Fruit fly (Drosophila melanogaster): Measurements from ENCODE around the gene Rbfox1.

Gene Rbfox1

DNA sequence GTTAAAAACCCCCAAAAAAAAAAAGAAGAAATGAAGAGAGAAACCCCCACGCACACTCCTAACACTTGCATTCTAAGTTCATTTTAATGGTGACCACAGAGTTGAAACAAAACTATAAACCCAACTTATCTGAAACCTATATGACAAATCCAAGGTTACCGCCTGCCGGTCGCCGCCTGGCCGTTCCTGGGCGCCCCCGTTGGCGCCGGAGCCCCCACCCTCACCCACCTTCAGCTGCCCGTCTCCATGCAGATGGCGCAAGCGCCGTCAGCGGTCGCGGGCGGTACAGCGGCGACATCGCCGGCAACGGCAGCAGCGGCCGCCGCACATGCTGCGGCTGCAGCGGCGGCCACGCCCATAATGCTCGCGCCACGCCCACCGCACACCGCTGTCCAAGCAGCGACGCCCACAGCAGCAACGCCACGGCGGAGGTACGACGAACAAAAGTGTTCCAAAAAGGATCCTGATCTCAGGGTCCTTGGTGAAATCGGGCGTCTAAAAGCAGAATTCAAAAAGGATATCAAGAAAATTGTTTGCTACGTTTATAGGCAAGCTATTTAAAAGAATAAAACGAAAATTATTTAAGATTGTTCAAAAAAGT lies 100.6 kb downstream of the Rbfox1 start:
- TF ChIP-seq CG17801 (GFP tag; optimal IDR thresholded peaks at IDR 0.05; ENCODE audit: partially characterized antibody), result no peak

DNA sequence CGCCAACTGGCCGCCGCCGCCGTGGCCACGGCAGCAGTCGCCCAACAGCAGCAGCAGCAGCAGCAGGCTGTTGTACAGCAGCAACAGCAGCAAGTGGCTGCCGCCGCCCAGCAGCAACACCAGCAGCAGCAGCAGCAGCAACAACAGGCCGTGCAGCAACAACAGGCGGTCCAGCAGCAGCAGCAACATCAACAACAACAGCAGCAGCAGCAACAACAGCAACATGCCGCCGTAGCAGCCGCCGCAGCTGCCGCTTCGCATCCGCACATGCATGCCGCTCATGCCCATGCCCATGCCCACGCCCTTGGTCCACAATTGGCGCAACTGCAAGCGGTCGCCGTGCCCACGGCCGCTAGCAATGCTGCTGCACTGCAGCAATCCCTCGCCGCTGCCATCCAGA lies 103.8 kb downstream of the Rbfox1 start:
- TF ChIP-seq CG17801 (GFP tag; optimal IDR thresholded peaks at IDR 0.05; ENCODE audit: partially characterized antibody), result no peak

DNA sequence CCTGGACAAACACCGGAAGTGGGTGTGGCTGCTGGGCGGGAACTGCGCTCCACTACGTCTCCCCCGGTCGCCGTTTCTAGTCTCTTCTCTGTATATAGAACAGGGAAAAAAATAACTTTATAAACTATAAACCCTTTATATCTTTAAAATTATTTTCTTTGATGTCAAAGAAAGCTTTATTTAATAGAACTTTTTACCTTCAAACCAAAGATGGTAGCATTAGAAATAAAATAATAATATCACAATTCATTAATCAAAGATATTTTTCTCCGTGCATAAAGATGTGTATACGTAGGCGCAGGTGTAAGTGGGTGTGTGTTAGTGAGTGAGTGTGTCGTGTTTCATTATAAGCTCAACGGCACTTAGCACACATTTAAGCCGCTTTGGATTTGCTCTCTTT lies 118.3 kb downstream of the Rbfox1 start:
- no peak for TF ChIP-seq CG17801 (GFP tag; optimal IDR thresholded peaks at IDR 0.05; ENCODE audit: partially characterized antibody)

DNA sequence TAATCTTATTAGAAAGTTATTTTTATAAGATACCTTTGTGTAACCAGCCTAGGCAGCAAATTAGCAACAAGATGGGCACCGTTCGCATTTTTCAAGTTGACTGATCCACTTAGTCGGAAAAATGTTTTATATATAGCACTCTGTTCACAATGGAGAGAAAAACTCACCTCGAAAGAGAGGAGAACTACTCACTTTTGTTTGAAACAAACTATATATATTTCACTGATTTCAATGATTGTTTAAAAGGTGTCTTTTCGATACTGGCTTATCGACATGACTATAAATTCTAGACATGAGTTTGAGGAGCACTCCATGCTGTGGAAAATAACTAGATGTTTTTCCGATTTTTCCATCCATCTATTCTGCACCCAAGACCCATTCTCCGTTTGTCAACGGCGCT lies 142.3 kb downstream of the Rbfox1 start, which contains the start of gene CG42521:
Gene CG42521 (minus strand): TSS at position 101 of the 400 bp plus-strand sequence.
- no peak for TF ChIP-seq CG17801 (GFP tag; optimal IDR thresholded peaks at IDR 0.05; ENCODE audit: partially characterized antibody)

DNA sequence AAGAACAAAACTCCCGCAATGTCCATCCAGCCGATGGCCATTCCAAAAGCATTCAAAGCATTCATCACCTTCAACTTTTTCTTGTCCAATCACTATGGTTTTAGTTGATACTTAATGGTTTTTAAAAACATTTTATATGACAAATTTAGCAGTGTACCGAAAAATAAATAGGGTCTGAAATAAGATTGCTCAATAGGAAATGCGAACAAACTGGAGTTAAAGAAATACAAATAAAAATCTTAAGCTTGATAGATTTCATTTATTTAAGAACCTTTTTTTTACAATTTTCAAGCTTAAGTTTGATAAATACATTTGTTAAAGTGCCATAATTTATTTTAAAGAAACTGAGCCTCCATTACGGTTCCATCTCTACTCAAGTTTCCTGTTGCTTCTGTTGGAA lies 144.3 kb downstream of the Rbfox1 start, which contains the start of gene CG43127:
Gene CG43127 (minus strand): TSS at position 101 of the 400 bp plus-strand sequence.
- no peak for TF ChIP-seq CG17801 (GFP tag; optimal IDR thresholded peaks at IDR 0.05; ENCODE audit: partially characterized antibody)

DNA sequence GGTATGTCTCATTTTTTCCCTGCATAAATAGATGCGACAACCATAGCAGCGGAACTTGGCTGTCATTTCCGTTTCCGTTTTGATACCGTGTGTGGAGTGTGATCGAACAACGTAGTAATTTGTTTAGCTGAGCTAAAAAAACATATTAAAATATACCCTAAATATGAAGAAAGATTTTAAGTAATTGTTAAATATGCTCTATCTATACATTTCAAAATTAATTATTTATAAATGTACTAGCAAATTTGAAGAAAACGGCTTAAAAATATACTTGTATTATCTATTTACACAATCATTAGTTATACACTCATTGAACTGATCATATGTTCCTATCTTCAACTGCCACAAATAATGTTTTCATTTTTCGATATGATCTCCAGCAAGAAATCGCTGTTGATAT lies 145.0 kb downstream of the Rbfox1 start, which contains the start of gene CG34238:
Gene CG34238 (plus strand): TSS at position 301 of the 400 bp plus-strand sequence.
- no peak for TF ChIP-seq CG17801 (GFP tag; optimal IDR thresholded peaks at IDR 0.05; ENCODE audit: partially characterized antibody)

DNA sequence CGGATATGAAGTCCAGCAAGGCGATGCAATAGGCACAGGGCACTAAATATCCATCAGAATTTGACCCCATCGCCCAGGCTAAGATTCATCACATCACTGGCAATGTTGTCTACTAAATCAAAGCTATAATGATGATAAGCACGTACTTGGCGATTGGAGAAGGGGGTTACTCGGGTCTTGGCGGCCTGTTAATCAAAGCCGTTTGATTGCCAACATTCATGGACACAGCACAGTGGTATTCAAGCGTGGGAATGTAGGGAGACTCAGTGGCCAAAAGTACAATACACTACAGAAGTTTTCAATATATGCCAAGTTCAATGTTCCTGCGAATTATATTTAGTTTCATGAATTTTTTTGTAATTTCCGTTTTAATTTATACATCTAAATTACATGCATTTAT lies 147.2 kb downstream of the Rbfox1 start, which contains the start of gene CG14151:
Gene CG14151 (minus strand): TSS at position 101 of the 400 bp plus-strand sequence.
- no peak for TF ChIP-seq CG17801 (GFP tag; optimal IDR thresholded peaks at IDR 0.05; ENCODE audit: partially characterized antibody)

DNA sequence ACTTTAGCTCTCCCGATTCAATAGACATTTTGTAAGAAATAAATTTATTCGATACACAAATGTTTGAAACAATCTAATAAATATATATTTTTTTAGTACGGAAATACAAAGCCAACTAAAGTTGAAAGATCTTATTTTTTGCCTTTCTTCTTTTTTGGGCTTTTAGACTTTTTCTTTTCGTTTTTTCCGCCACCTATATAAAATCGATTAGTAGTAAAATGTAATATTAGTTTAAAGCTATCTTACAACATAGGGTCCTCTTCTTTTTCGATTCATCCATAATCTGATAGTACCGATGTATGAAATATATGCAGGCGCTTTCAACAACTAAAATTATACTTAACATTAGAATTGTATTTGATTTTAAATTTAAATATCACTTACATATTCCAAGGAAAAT lies 148.8 kb downstream of the Rbfox1 start, which contains the start of gene CG42536:
Gene CG42536 (minus strand): TSS at position 101 of the 400 bp plus-strand sequence.
- TF ChIP-seq CG17801 (GFP tag; optimal IDR thresholded peaks at IDR 0.05; ENCODE audit: partially characterized antibody), result no peak

DNA sequence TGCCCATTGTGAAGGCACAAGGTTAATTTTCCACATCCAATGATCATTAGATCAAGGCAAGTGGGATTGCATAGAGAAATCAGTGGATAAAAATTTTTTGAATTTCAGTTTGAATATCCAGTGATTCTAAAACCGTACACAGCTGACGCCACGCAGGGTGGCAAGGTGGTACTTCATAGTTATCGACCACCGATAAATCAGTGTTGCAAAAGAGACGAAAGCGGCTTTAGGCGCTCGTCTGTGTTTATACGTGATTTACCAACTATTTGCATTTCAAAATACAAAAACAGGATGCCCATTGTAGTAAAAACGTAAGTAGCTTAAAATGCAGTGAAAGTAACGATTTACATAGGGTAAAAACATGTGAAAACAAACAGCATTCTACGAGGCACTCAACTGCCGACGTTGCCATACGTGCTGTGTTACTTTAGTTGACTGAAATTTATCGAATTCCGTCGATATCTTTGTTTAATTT lies 149.7 kb downstream of the Rbfox1 start, which contains the start of the genes CG42535, CG34001 and hay:
Gene CG42535 (minus strand): TSS at position 51 of the 475 bp plus-strand sequence.
Gene CG34001 (plus strand): TSS at position 195 of the 475 bp plus-strand sequence.
Gene hay (plus strand): TSS at position 195 of the 475 bp plus-strand sequence.
- no peak for TF ChIP-seq CG17801 (GFP tag; optimal IDR thresholded peaks at IDR 0.05; ENCODE audit: partially characterized antibody)

DNA sequence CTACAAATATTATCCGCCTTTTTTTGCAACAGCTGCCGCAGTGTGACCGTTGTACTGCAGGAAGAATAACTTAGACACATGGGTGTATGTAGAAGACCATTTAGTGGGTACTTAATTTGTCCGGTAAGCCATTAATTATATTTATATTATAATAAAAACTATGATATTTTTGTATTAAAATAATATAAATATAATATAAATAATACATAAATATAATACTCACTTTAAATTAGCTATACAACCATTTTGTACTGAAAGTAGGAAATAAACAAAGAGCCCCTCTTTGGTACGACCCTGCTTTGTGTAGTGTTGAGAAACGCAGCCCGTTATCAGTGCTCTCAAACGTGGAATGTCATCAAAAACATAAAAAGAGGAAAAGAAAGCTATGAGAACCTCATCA lies 156.6 kb downstream of the Rbfox1 start, which contains the start of gene Cnep1r2:
Gene Cnep1r2 (plus strand): TSS at position 328 of the 400 bp plus-strand sequence.
- TF ChIP-seq CG17801 (GFP tag; optimal IDR thresholded peaks at IDR 0.05; ENCODE audit: partially characterized antibody), result peak; percentile 96

DNA sequence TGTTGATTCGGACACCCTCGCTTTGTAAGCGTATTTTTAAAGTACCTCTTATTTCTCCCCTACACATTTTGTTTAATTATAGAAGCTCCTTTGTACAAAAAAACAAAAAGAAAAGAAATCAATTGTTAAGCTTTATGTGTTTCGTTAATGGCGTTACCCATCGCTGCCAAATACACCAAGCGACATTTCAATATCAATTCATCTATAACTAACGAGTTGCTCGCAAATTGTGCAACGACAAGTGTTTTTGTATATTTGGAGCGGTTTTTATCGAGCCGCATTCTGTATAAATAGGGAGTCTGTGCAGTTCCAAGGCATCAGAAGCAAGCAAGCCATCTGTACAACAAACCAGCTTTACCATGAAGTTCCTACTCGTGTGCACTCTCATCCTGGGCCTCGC lies 158.2 kb downstream of the Rbfox1 start, which contains the start of gene CG18628:
Gene CG18628 (plus strand): TSS at position 301 of the 400 bp plus-strand sequence.
- no peak for TF ChIP-seq CG17801 (GFP tag; optimal IDR thresholded peaks at IDR 0.05; ENCODE audit: partially characterized antibody)

DNA sequence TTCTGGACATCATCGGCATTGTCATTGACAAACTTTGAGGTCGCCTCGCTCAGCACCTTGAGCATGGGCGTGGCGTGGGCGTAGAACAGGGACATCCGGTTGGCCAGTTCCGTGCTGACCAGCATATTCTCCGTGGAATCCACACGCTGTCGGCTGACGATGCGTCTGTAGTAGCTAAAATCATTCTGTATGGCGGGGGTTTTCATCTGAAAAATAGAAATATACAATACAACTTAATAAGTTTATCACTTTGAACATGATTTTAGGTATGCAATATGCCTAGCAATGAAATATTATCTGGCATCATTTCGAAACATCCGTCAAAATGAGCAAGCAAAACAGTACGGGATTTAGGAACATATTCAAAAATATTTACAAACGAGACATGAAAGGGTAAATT lies 160.4 kb downstream of the Rbfox1 start, which contains the start of gene CG14154:
Gene CG14154 (plus strand): TSS at position 301 of the 400 bp plus-strand sequence.
- no peak for TF ChIP-seq CG17801 (GFP tag; optimal IDR thresholded peaks at IDR 0.05; ENCODE audit: partially characterized antibody)

DNA sequence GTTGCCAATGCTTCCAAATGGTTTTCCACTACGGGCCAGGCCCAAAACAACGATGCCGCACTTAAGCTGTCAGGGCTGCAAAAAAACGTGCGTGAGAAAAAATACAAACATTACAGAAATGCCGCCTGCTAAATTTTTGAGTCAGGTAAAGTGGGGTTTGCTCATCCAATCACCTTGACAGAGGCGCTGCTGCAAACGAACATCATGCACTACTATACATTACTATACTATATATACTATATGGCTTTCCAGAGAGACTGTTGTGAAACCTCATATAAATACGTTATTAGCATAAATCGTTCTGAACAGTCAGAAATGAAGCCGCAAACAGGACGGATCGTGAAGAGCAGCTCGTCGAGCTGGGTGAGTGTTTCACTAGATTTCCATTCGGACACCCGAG lies 162.0 kb downstream of the Rbfox1 start, which contains the start of gene CG14153:
Gene CG14153 (plus strand): TSS at position 301 of the 400 bp plus-strand sequence.
- TF ChIP-seq CG17801 (GFP tag; optimal IDR thresholded peaks at IDR 0.05; ENCODE audit: partially characterized antibody), result no peak

Measured in ovary, adult (tissue).